Worm (Caenorhabditis elegans) whole organism, L2 larva: Measurements from ENCODE around the gene F44A2.3.

ENCODE experiments used
- C34F6.9 ChIP-seq: fragments of 150-350 bp; optimal IDR thresholded peaks from 2 replicates; lab custom pipeline; 2014; ENCODE audit warnings: missing biosample characterization, missing genetic modification characterization
- F13H6.1 ChIP-seq: sonication (generic microtip); optimal IDR thresholded peaks from 2 replicates; lab custom pipeline; 2016; ENCODE audit warnings: missing genetic modification characterization, missing compliant biosample characterization
- R02D3.7 ChIP-seq: fragments of 150-350 bp; optimal IDR thresholded peaks from 2 replicates; lab custom pipeline; 2014; ENCODE audit warnings: missing biosample characterization, missing genetic modification characterization
- Y55F3AM.14 ChIP-seq: fragments of 200-800 bp; sonication (Bioruptor generic); optimal IDR thresholded peaks from 2 replicates; lab custom pipeline; 2018; ENCODE audit warnings: mild to moderate bottlenecking, missing genetic modification characterization, missing compliant biosample characterization
- ZK546.5 ChIP-seq: sonication (generic microtip); optimal IDR thresholded peaks from 2 replicates; lab custom pipeline; 2017; ENCODE audit warnings: missing biosample characterization, missing genetic modification characterization
- alr-1 ChIP-seq: fragments of 150-350 bp; optimal IDR thresholded peaks from 2 replicates; lab custom pipeline; 2014; ENCODE audit warnings: missing biosample characterization, missing genetic modification characterization
- aly-2 ChIP-seq: fragments of 150-350 bp; optimal IDR thresholded peaks from 2 replicates; lab custom pipeline; 2014; ENCODE audit warnings: missing biosample characterization, missing genetic modification characterization
- ama-1 ChIP-seq: fragments of 150-350 bp; optimal IDR thresholded peaks from 2 replicates; lab custom pipeline; 2018; ENCODE audit warnings: inconsistent platforms
- blmp-1 ChIP-seq: sonication (generic microtip); optimal IDR thresholded peaks from 2 replicates; lab custom pipeline; 2017; ENCODE audit warnings: missing genetic modification characterization, mild to moderate bottlenecking, missing compliant biosample characterization, antibody characterized with exemption, moderate library complexity; ENCODE audit not compliant: insufficient read depth
- ceh-16 ChIP-seq: fragments of 150-350 bp; optimal IDR thresholded peaks from 2 replicates; lab custom pipeline; 2014; ENCODE audit warnings: missing biosample characterization, missing genetic modification characterization
- ceh-82 ChIP-seq: fragments of 150-350 bp; optimal IDR thresholded peaks from 2 replicates; lab custom pipeline; 2014; ENCODE audit warnings: missing biosample characterization, missing genetic modification characterization
- crh-2 ChIP-seq: sonication (generic microtip); optimal IDR thresholded peaks from 2 replicates; lab custom pipeline; 2017; ENCODE audit warnings: missing biosample characterization, missing genetic modification characterization
- dmd-4 ChIP-seq: sonication (generic microtip); optimal IDR thresholded peaks from 2 replicates; lab custom pipeline; 2017; ENCODE audit warnings: missing biosample characterization, missing genetic modification characterization
- egl-27 ChIP-seq: sonication (generic microtip); optimal IDR thresholded peaks from 3 replicates; lab custom pipeline; 2017; ENCODE audit warnings: missing biosample characterization, missing genetic modification reagents, missing genetic modification characterization
- elt-1 ChIP-seq: fragments of 150-350 bp; optimal IDR thresholded peaks from 2 replicates; lab custom pipeline; 2014; ENCODE audit warnings: missing biosample characterization, missing genetic modification characterization
- elt-3 ChIP-seq: sonication (generic microtip); optimal IDR thresholded peaks from 2 replicates; lab custom pipeline; 2017; ENCODE audit warnings: missing biosample characterization, missing genetic modification characterization
- fos-1 ChIP-seq: fragments of 150-350 bp; optimal IDR thresholded peaks from 2 replicates; lab custom pipeline; 2014; ENCODE audit warnings: missing biosample characterization, missing genetic modification characterization
- gmeb-1 ChIP-seq: fragments of 150-350 bp; optimal IDR thresholded peaks from 2 replicates; lab custom pipeline; 2014; ENCODE audit warnings: missing biosample characterization, missing genetic modification characterization
- lin-11 ChIP-seq: fragments of 150-350 bp; sonication (generic microtip); optimal IDR thresholded peaks from 2 replicates; lab custom pipeline; 2014; ENCODE audit warnings: missing biosample characterization, missing genetic modification characterization, inconsistent platforms, mixed read lengths
- lin-13 ChIP-seq: fragments of 150-350 bp; optimal IDR thresholded peaks from 2 replicates; lab custom pipeline; 2014; ENCODE audit warnings: missing biosample characterization, missing genetic modification reagents, missing genetic modification characterization
- lin-39 ChIP-seq: fragments of 150-350 bp; optimal IDR thresholded peaks from 2 replicates; lab custom pipeline; 2014; ENCODE audit warnings: missing biosample characterization, missing genetic modification reagents, missing genetic modification characterization
- lsy-2 ChIP-seq, 2 experiments: fragments of 150-350 bp in 1 of 2; sonication (generic microtip) in 1 of 2; optimal IDR thresholded peaks; 2 replicates each; lab custom pipeline; 2014 to 2017; ENCODE audit warnings: missing biosample characterization in 2 of 2, missing genetic modification characterization in 2 of 2
- mab-5 ChIP-seq: fragments of 150-350 bp; optimal IDR thresholded peaks from 2 replicates; lab custom pipeline; 2014; ENCODE audit warnings: missing biosample characterization, missing genetic modification characterization
- mbf-1 ChIP-seq: sonication (generic microtip); optimal IDR thresholded peaks from 2 replicates; lab custom pipeline; 2017; ENCODE audit warnings: missing biosample characterization, missing genetic modification characterization
- mdl-1 ChIP-seq, 2 experiments: fragments of 150-350 bp in 1 of 2; sonication (generic microtip) in 1 of 2; optimal IDR thresholded peaks; 2 replicates each; lab custom pipeline; 2017; ENCODE audit warnings: missing biosample characterization in 2 of 2, missing genetic modification characterization in 2 of 2
- nhr-10 ChIP-seq: sonication (generic microtip); optimal IDR thresholded peaks from 2 replicates; lab custom pipeline; 2017; ENCODE audit warnings: missing biosample characterization, missing genetic modification characterization
- nhr-11 ChIP-seq: fragments of 150-350 bp; optimal IDR thresholded peaks from 2 replicates; lab custom pipeline; 2014; ENCODE audit warnings: missing biosample characterization, missing genetic modification characterization
- nhr-12 ChIP-seq: fragments of 150-350 bp; optimal IDR thresholded peaks from 2 replicates; lab custom pipeline; 2014; ENCODE audit warnings: missing biosample characterization, missing genetic modification characterization
- nhr-129 ChIP-seq: fragments of 150-350 bp; optimal IDR thresholded peaks from 2 replicates; lab custom pipeline; 2014; ENCODE audit warnings: missing biosample characterization, missing genetic modification characterization
- nhr-21 ChIP-seq: fragments of 150-350 bp; optimal IDR thresholded peaks from 2 replicates; lab custom pipeline; 2014; ENCODE audit warnings: missing biosample characterization, missing genetic modification characterization
- nhr-23 ChIP-seq: fragments of 150-350 bp; optimal IDR thresholded peaks from 2 replicates; lab custom pipeline; 2014; ENCODE audit warnings: missing biosample characterization, missing genetic modification reagents, missing genetic modification characterization
- nhr-237 ChIP-seq: fragments of 150-350 bp; optimal IDR thresholded peaks from 2 replicates; lab custom pipeline; 2014; ENCODE audit warnings: missing biosample characterization, missing genetic modification characterization
- nhr-25 ChIP-seq: fragments of 150-350 bp; sonication (generic microtip); optimal IDR thresholded peaks from 3 replicates; lab custom pipeline; 2014; ENCODE audit warnings: missing biosample characterization, missing genetic modification characterization
- nhr-6 ChIP-seq: fragments of 150-350 bp; optimal IDR thresholded peaks from 2 replicates; lab custom pipeline; 2014; ENCODE audit warnings: missing biosample characterization, missing genetic modification characterization
- nhr-77 ChIP-seq: fragments of 150-350 bp; optimal IDR thresholded peaks from 2 replicates; lab custom pipeline; 2014; ENCODE audit warnings: missing biosample characterization, missing genetic modification characterization
- peb-1 ChIP-seq: fragments of 150-350 bp; optimal IDR thresholded peaks from 2 replicates; lab custom pipeline; 2014; ENCODE audit warnings: missing biosample characterization, missing genetic modification characterization
- sem-4 ChIP-seq: fragments of 150-350 bp; optimal IDR thresholded peaks from 2 replicates; lab custom pipeline; 2014; ENCODE audit warnings: missing biosample characterization, missing genetic modification reagents, missing genetic modification characterization
- skn-1 ChIP-seq: sonication (generic microtip); optimal IDR thresholded peaks from 2 replicates; lab custom pipeline; 2017; ENCODE audit warnings: missing biosample characterization, missing genetic modification characterization
- sma-3 ChIP-seq: sonication (generic microtip); optimal IDR thresholded peaks from 2 replicates; lab custom pipeline; 2016; ENCODE audit warnings: missing genetic modification reagents, missing genetic modification characterization, missing compliant biosample characterization
- sma-9 ChIP-seq, 2 experiments: fragments of 150-350 bp in 1 of 2; sonication (generic microtip) in 1 of 2; optimal IDR thresholded peaks; 2 replicates each; lab custom pipeline; 2014 to 2016; ENCODE audit warnings: missing genetic modification characterization in 2 of 2, mild to moderate bottlenecking in 1 of 2, missing biosample characterization in 1 of 2, missing compliant biosample characterization in 1 of 2, missing genetic modification reagents in 1 of 2, moderate library complexity in 1 of 2
- snpc-4 ChIP-seq: fragments of 150-350 bp; optimal IDR thresholded peaks from 2 replicates; lab custom pipeline; 2014; ENCODE audit warnings: missing biosample characterization, missing genetic modification characterization
- unc-39 ChIP-seq: fragments of 150-350 bp; optimal IDR thresholded peaks from 2 replicates; lab custom pipeline; 2014; ENCODE audit warnings: missing biosample characterization, missing genetic modification characterization
- unc-55 ChIP-seq: fragments of 150-350 bp; sonication (generic microtip); optimal IDR thresholded peaks from 3 replicates; lab custom pipeline; 2014; ENCODE audit warnings: missing biosample characterization, missing genetic modification reagents, missing genetic modification characterization
- unc-62 ChIP-seq: fragments of 150-350 bp; optimal IDR thresholded peaks from 2 replicates; lab custom pipeline; 2014; ENCODE audit warnings: missing biosample characterization, missing genetic modification reagents, missing genetic modification characterization
- zag-1 ChIP-seq: fragments of 150-350 bp; optimal IDR thresholded peaks from 2 replicates; lab custom pipeline; 2014; ENCODE audit warnings: missing biosample characterization, missing genetic modification characterization
- ztf-1 ChIP-seq: fragments of 200-800 bp; sonication (Bioruptor generic); conservative IDR thresholded peaks from 2 replicates; pipeline ENCODE4 v1.3.6; 2022; ENCODE audit warnings: missing genetic modification characterization, missing compliant biosample characterization
- ztf-11 ChIP-seq: sonication (generic microtip); optimal IDR thresholded peaks from 2 replicates; lab custom pipeline; 2017; ENCODE audit warnings: missing biosample characterization, missing genetic modification characterization
- ztf-4 ChIP-seq: fragments of 150-350 bp; optimal IDR thresholded peaks from 2 replicates; lab custom pipeline; 2014; ENCODE audit warnings: missing biosample characterization, missing genetic modification characterization

F44A2.3 gene

DNA sequence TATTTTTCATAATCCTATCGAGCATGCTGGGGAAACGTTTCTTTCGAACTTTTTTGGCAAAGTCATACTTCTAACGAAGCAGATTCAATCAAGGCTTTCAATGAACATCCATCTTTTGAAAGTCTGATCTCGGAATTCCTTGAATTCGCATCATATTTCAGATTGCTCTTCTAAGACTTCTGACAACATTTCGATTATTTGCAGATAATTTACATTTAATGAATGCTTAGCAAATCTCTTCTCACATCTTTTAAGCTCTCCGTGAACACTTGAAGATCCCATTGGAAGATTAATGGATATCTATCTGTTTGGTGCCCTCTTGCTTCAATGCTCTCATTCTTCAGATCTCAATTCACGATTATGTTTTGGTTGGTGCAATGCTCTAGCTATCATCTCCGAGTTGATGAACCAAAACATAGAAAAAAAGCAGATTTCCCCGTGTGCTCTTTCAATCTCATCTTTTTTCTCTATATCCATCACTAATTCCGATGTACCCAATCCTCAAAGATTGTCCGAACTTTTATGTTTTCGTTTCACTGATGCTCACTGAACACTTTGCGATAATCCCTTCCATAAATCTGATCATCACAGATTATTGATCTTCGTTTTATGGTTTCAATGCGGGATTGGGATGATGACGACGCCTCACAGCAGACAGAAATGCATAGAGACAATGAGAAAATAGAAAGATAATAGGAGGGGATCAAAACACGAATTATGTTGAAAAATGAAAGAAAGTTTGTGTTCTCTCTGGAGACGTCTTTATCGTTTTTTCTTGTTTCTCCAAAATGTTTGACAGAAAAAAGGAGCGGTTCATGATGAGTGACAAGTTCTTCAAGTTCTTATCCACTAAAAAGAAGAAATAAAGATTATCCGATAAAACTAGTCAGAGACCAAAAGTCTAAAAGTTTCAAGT, 30.8 kb upstream of the F44A2.3 start:
- TF ChIP-seq nhr-129 = peak; percentile 22
- TF ChIP-seq crh-2 (tag; lab: Kevin White, UChicago) = no peak
- TF ChIP-seq nhr-12 (tag; lab: Kevin White, UChicago) = no peak
- TF ChIP-seq aly-2 (tag; lab: Kevin White, UChicago) = no peak
- no peak for TF ChIP-seq F13H6.1 (tag; lab: Kevin White, UChicago)
- no peak for TF ChIP-seq nhr-11
- no peak for TF ChIP-seq C34F6.9 (tag; lab: Kevin White, UChicago)
- TF ChIP-seq unc-39 = no peak
- peak; percentile 15 for TF ChIP-seq elt-1 (tag; lab: Kevin White, UChicago)
- TF ChIP-seq lin-11 = no peak
- TF ChIP-seq fos-1 (tag; lab: Kevin White, UChicago) = no peak
- no peak for TF ChIP-seq nhr-10
- TF ChIP-seq Y55F3AM.14 (GFP tag; lab: Kevin White, UChicago) = no peak
- no peak for TF ChIP-seq snpc-4 (tag; lab: Kevin White, UChicago)
- no peak for TF ChIP-seq elt-3 (tag; lab: Kevin White, UChicago)
- TF ChIP-seq sem-4 (tag; lab: Kevin White, UChicago) = no peak
- TF ChIP-seq unc-62 (GFP tag; lab: Kevin White, UChicago) = no peak
- TF ChIP-seq R02D3.7 (tag; lab: Kevin White, UChicago) = no peak
- peak; percentile 36 for TF ChIP-seq sma-3
- TF ChIP-seq dmd-4 (tag; lab: Kevin White, UChicago) = no peak
- TF ChIP-seq nhr-21 (tag; lab: Kevin White, UChicago) = peak; percentile 35
- TF ChIP-seq alr-1 = no peak
- no peak for TF ChIP-seq unc-55 (GFP tag; lab: Kevin White, UChicago)
- no peak for TF ChIP-seq lin-13 (GFP tag; lab: Kevin White, UChicago)
- TF ChIP-seq mab-5 (tag; lab: Kevin White, UChicago) = peak; percentile 27
- no peak for TF ChIP-seq zag-1 (tag; lab: Kevin White, UChicago)
- no peak for TF ChIP-seq ZK546.5 (tag; lab: Kevin White, UChicago)
- no peak for TF ChIP-seq lin-39 (tag; lab: Kevin White, UChicago)
- TF ChIP-seq mdl-1 (tag; optimal IDR thresholded peaks at IDR 0.05; lab: Kevin White, UChicago) = peak in 1 of 2 experiments; percentile 2
- no peak for TF ChIP-seq ceh-82 (tag; lab: Kevin White, UChicago)
- TF ChIP-seq nhr-25 (tag; lab: Kevin White, UChicago) = no peak
- TF ChIP-seq nhr-237 (tag; lab: Kevin White, UChicago) = no peak
- no peak for TF ChIP-seq skn-1 (tag; lab: Kevin White, UChicago)
- peak; percentile 17 for TF ChIP-seq nhr-6 (tag; lab: Kevin White, UChicago)
- TF ChIP-seq gmeb-1 = no peak
- TF ChIP-seq ama-1 (lab: Kevin White, UChicago) = no peak
- no peak for TF ChIP-seq lsy-2 (tag; optimal IDR thresholded peaks at IDR 0.05; lab: Kevin White, UChicago)
- TF ChIP-seq sma-9 (GFP tag; optimal IDR thresholded peaks at IDR 0.05; lab: Kevin White, UChicago) = peak; percentile 69
- no peak for TF ChIP-seq sma-9 (tag; optimal IDR thresholded peaks at IDR 0.05; lab: Kevin White, UChicago)
- no peak for TF ChIP-seq blmp-1 (tag; lab: Kevin White, UChicago)
- no peak for TF ChIP-seq mbf-1 (tag; lab: Kevin White, UChicago)
- no peak for TF ChIP-seq ztf-4 (tag; lab: Kevin White, UChicago)
- TF ChIP-seq nhr-23 (tag; lab: Kevin White, UChicago) = peak; percentile 69
- no peak for TF ChIP-seq ceh-16 (tag; lab: Kevin White, UChicago)
- TF ChIP-seq egl-27 = no peak
- no peak for TF ChIP-seq peb-1
- no peak for TF ChIP-seq ztf-11 (tag; lab: Kevin White, UChicago)
- TF ChIP-seq nhr-77 (tag; lab: Kevin White, UChicago) = no peak
- no peak for TF ChIP-seq ztf-1
